Fruit fly (Drosophila melanogaster): ENCODE data around the gene ND-15.

ND-15 gene

DNA sequence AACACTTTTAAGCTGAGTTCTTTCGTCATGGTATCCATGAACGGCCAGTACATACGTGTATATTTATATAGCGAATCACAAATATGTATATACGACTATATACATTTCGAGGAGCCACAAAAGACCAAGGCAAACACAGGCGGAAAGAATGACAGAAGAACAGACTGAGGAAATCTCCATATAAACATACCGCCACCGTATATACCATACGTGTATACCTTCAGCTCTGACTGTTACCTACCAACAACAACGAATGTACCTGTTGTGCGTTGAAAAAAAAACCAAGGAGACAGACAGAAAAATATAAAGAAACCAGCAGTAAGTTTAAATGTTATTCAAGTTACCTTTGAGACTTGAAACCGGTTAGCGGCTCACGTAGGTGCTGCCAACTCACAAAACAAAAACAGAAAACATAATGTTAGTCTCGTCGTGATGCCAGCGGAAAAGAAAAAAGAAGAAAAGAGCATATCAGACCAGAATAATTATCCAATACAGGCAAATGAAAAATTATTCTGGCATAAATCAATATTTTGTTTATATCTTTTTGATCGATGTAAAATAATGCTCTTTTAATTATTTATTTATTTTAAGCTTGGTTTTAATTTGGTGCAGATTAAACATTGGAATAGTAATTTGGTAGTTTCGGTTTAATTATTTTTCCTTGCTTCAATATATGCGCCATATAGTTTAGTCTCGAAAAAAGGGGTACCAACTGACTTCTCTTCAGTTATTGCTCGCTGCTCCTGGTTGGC, 57.1 kb downstream of the ND-15 start (continued):
- TF ChIP-seq CG9876 (GFP tag; optimal IDR thresholded peaks at IDR 0.05): no peak
- TF ChIP-seq CG12744 (GFP tag; optimal IDR thresholded peaks at IDR 0.05): no peak
- no peak for TF ChIP-seq CG4707 (GFP tag; optimal IDR thresholded peaks at IDR 0.05)
- TF ChIP-seq CG16813 (GFP tag; IDR thresholded peaks at IDR 0.05; ENCODE audit: partially characterized antibody): no peak
- TF ChIP-seq al (GFP tag; IDR thresholded peaks at IDR 0.05): no peak
- no peak for TF ChIP-seq CG8089 (GFP tag; optimal IDR thresholded peaks at IDR 0.05)
- TF ChIP-seq CG15514 (GFP tag; optimal IDR thresholded peaks at IDR 0.05): no peak
- TF ChIP-seq onecut (GFP tag; IDR thresholded peaks at IDR 0.05): no peak
- TF ChIP-seq Taf1 (GFP tag; IDR thresholded peaks at IDR 0.05): no peak
- no peak for TF ChIP-seq CG8359 (GFP tag; optimal IDR thresholded peaks at IDR 0.05; ENCODE audit: borderline replicate concordance)
- no peak for TF ChIP-seq HmgD (GFP tag; optimal IDR thresholded peaks at IDR 0.05)
- TF ChIP-seq Elba2 (GFP tag; optimal IDR thresholded peaks at IDR 0.05): no peak
- no peak for TF ChIP-seq jumu (GFP tag; optimal IDR thresholded peaks at IDR 0.05)
- no peak for TF ChIP-seq fd102C (GFP tag; optimal IDR thresholded peaks at IDR 0.05)
- TF ChIP-seq D (optimal IDR thresholded peaks at IDR 0.05): no peak
- no peak for TF ChIP-seq D (GFP tag; optimal IDR thresholded peaks at IDR 0.05)
- no peak for TF ChIP-seq CG15011 (GFP tag; optimal IDR thresholded peaks at IDR 0.05)
- peak; percentile 1 for TF ChIP-seq Fer3 (tag; optimal IDR thresholded peaks at IDR 0.05)
- TF ChIP-seq btn (GFP tag; optimal IDR thresholded peaks at IDR 0.05): no peak
- TF ChIP-seq Hr51 (GFP tag; optimal IDR thresholded peaks at IDR 0.05): peak in 1 of 2 experiments; percentile 5
- no peak for TF ChIP-seq Aef1 (GFP tag; IDR thresholded peaks at IDR 0.05)
- TF ChIP-seq CG4424 (GFP tag; optimal IDR thresholded peaks at IDR 0.05): no peak
- peak; percentile 73 for TF ChIP-seq Med (GFP tag)
- TF ChIP-seq CG31388 (GFP tag; optimal IDR thresholded peaks at IDR 0.05): no peak
- no peak for TF ChIP-seq Asciz (GFP tag; optimal IDR thresholded peaks at IDR 0.05)
- TF ChIP-seq scrt (GFP tag; optimal IDR thresholded peaks at IDR 0.05): peak; percentile 4
- TF ChIP-seq trem (tag; optimal IDR thresholded peaks at IDR 0.05): peak; percentile 69
- no peak for TF ChIP-seq sima (GFP tag; optimal IDR thresholded peaks at IDR 0.05)
- no peak for TF ChIP-seq CG4854 (GFP tag; optimal IDR thresholded peaks at IDR 0.05)
- TF ChIP-seq CG2875 (GFP tag; optimal IDR thresholded peaks at IDR 0.05): no peak
- TF ChIP-seq CG3847 (GFP tag; IDR thresholded peaks at IDR 0.05): no peak
- TF ChIP-seq B-H2 (GFP tag; optimal IDR thresholded peaks at IDR 0.05): peak; percentile 7
- no peak for TF ChIP-seq Vsx1 (GFP tag; optimal IDR thresholded peaks at IDR 0.05)
- TF ChIP-seq wdn (GFP tag; IDR thresholded peaks at IDR 0.05): no peak
- no peak for TF ChIP-seq vfl (GFP tag; optimal IDR thresholded peaks at IDR 0.05)
- no peak for TF ChIP-seq CG15073 (GFP tag; optimal IDR thresholded peaks at IDR 0.05)
- TF ChIP-seq amos (GFP tag; IDR thresholded peaks at IDR 0.05; ENCODE audit: partially characterized antibody): no peak
- TF ChIP-seq knrl (GFP tag; IDR thresholded peaks at IDR 0.05; ENCODE audit: partially characterized antibody): no peak
- no peak for TF ChIP-seq CG18599 (GFP tag; optimal IDR thresholded peaks at IDR 0.05)
- TF ChIP-seq Mad (GFP tag; optimal IDR thresholded peaks at IDR 0.05): no peak
- no peak for TF ChIP-seq CG14441 (GFP tag; IDR thresholded peaks at IDR 0.05)
- no peak for TF ChIP-seq chm (GFP tag; IDR thresholded peaks at IDR 0.05)
- no peak for TF ChIP-seq CG3407 (GFP tag; optimal IDR thresholded peaks at IDR 0.05)
- TF ChIP-seq B-H1 (GFP tag; IDR thresholded peaks at IDR 0.05): no peak
- TF ChIP-seq Ravus (GFP tag; IDR thresholded peaks at IDR 0.05): no peak
- peak; percentile 22 for TF ChIP-seq cg (GFP tag; optimal IDR thresholded peaks at IDR 0.05)
- TF ChIP-seq ato (GFP tag; IDR thresholded peaks at IDR 0.05; ENCODE audit: partially characterized antibody): no peak
- peak; percentile 14 for TF ChIP-seq CG1233 (GFP tag; optimal IDR thresholded peaks at IDR 0.05)
- no peak for TF ChIP-seq insv (GFP tag; optimal IDR thresholded peaks at IDR 0.05)
- TF ChIP-seq Hmx (GFP tag; optimal IDR thresholded peaks at IDR 0.05): no peak
